Worm (Caenorhabditis elegans): Measurements from ENCODE around the gene eri-3.

DNA sequence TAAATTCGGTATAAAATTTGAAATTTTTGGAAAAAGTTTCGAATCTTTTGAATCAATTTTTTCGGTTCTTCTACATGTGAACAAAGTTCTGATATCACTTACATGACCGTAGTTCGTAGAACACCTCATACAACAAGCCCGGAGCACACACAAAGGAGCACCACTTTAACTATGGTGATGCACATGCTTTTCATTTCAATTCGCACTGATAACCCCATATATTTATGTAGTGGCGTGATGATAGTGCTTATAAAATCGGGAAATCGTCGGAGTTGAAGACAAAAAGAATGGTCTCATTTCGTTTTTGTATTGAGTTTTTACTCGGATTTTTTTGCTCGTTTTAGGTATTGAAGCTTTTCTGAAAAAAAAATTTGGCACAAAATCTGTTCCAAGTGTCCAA, 17.4 kb downstream of the eri-3 start, which contains the start of gene W09B6.4:
- TF ChIP-seq hmbx-1 (tag; optimal IDR thresholded peaks at IDR 0.05) = no peak
- no peak for TF ChIP-seq tbx-37 (GFP tag; conservative IDR thresholded peaks at IDR 0.05)
- TF ChIP-seq flt-1 (GFP tag; IDR thresholded peaks at IDR 0.05) = no peak
- no peak for TF ChIP-seq hmg-4 (GFP tag; optimal IDR thresholded peaks at IDR 0.05)
- no peak for TF ChIP-seq tbx-11 (GFP tag; IDR thresholded peaks at IDR 0.05)
- no peak for TF ChIP-seq ets-7 (tag; optimal IDR thresholded peaks at IDR 0.05)

Data from whole organism, early embryonic.